Fruit fly (Drosophila melanogaster): ENCODE results near the gene CG12099.
A peak's percentile ranks its signal among the peaks of the same experiment; 100 is the strongest.

The CG12099 gene

dm6 chr3L:1590194-1590593, 31.9 kb upstream of the CG12099 start:
- TF ChIP-seq Snoo (tag; optimal IDR thresholded peaks at IDR 0.05), result no peak
- TF ChIP-seq CG13204 (GFP tag; optimal IDR thresholded peaks at IDR 0.05), result no peak
- TF ChIP-seq Ets98B (GFP tag; IDR thresholded peaks at IDR 0.05), result no peak
- TF ChIP-seq CG15710 (tag; optimal IDR thresholded peaks at IDR 0.05), result no peak
- TF ChIP-seq rn (GFP tag; IDR thresholded peaks at IDR 0.05), result no peak
- no peak for TF ChIP-seq fd96Ca (GFP tag; IDR thresholded peaks at IDR 0.05)
- TF ChIP-seq CG17806 (tag; optimal IDR thresholded peaks at IDR 0.05), result no peak
- no peak for TF ChIP-seq EcR (GFP tag; optimal IDR thresholded peaks at IDR 0.05)
- no peak for TF ChIP-seq CG32121 (GFP tag; IDR thresholded peaks at IDR 0.05)

dm6 chr3L:1587140-1587849, 29.0 kb upstream of the CG12099 start:
- TF ChIP-seq CG34367 (tag; optimal IDR thresholded peaks at IDR 0.05) (peak; percentile 85), CG10348 (GFP tag; IDR thresholded peaks at IDR 0.05) (0 out of 2 replicates have a peak, but pooled peaks have one; percentile 53), rn (GFP tag; IDR thresholded peaks at IDR 0.05) (peak; percentile 53), fd96Ca (GFP tag; IDR thresholded peaks at IDR 0.05) (peak; percentile 85), CG8301 (tag; optimal IDR thresholded peaks at IDR 0.05) (peak; percentile 64), Pif1A (GFP tag; optimal IDR thresholded peaks at IDR 0.05) (peak; percentile 78), CG12605 (GFP tag; IDR thresholded peaks at IDR 0.05) (peak; percentile 47; the same call in 1 of the 2 replicates), CG8159 (tag; optimal IDR thresholded peaks at IDR 0.05) (peak; percentile 85), gl (tag; optimal IDR thresholded peaks at IDR 0.05) (peak; percentile 79), Ets98B (GFP tag; IDR thresholded peaks at IDR 0.05) (peak; percentile 80), CG4496 (GFP tag; IDR thresholded peaks at IDR 0.05) (peak; percentile 86), CG32121 (GFP tag; IDR thresholded peaks at IDR 0.05) (peak; percentile 79), CG15710 (tag; optimal IDR thresholded peaks at IDR 0.05) (peak; percentile 89), CG9948 (tag; optimal IDR thresholded peaks at IDR 0.05) (peak; percentile 75), Snoo (tag; optimal IDR thresholded peaks at IDR 0.05) (peak; percentile 70), CG17806 (tag; optimal IDR thresholded peaks at IDR 0.05) (peak; percentile 81), EcR (GFP tag; optimal IDR thresholded peaks at IDR 0.05) (peak; percentile 4), D1 (tag; optimal IDR thresholded peaks at IDR 0.05) (no peak), CG14655 (GFP tag; optimal IDR thresholded peaks at IDR 0.05) (peak; percentile 72), Pif1B (GFP tag; optimal IDR thresholded peaks at IDR 0.05) (peak; percentile 79), CG13204 (GFP tag; optimal IDR thresholded peaks at IDR 0.05) (peak; percentile 79)

- peak; percentile 77 for TF ChIP-seq EcR (GFP tag; optimal IDR thresholded peaks at IDR 0.05)
- TF ChIP-seq CG9948 (tag; optimal IDR thresholded peaks at IDR 0.05), result peak; percentile 23
- peak; percentile 60; the same call in 1 of the 2 replicates for TF ChIP-seq CG32121 (GFP tag; IDR thresholded peaks at IDR 0.05)
- peak; percentile 85 for TF ChIP-seq Ets98B (GFP tag; IDR thresholded peaks at IDR 0.05)
- peak; percentile 59 for TF ChIP-seq CG8301 (tag; optimal IDR thresholded peaks at IDR 0.05)
- peak; percentile 76 for TF ChIP-seq Pif1A (GFP tag; optimal IDR thresholded peaks at IDR 0.05)
- peak; percentile 47 for TF ChIP-seq CG17806 (tag; optimal IDR thresholded peaks at IDR 0.05)
- TF ChIP-seq CG12605 (GFP tag; IDR thresholded peaks at IDR 0.05), result peak; percentile 92
- peak; percentile 55 for TF ChIP-seq CG8159 (tag; optimal IDR thresholded peaks at IDR 0.05)
- TF ChIP-seq Pif1B (GFP tag; optimal IDR thresholded peaks at IDR 0.05), result peak; percentile 88
- peak; percentile 82 for TF ChIP-seq CG14655 (GFP tag; optimal IDR thresholded peaks at IDR 0.05)
- no peak for TF ChIP-seq D1 (tag; optimal IDR thresholded peaks at IDR 0.05)
- peak; percentile 81 for TF ChIP-seq CG4496 (GFP tag; IDR thresholded peaks at IDR 0.05)
- TF ChIP-seq rn (GFP tag; IDR thresholded peaks at IDR 0.05), result 0 out of 2 replicates have a peak, but pooled peaks have one; percentile 12
- TF ChIP-seq fd96Ca (GFP tag; IDR thresholded peaks at IDR 0.05), result peak; percentile 68
- peak; percentile 31 for TF ChIP-seq Snoo (tag; optimal IDR thresholded peaks at IDR 0.05)
- TF ChIP-seq CG10348 (GFP tag; IDR thresholded peaks at IDR 0.05), result no peak
- TF ChIP-seq CG15710 (tag; optimal IDR thresholded peaks at IDR 0.05), result no peak
- TF ChIP-seq CG13204 (GFP tag; optimal IDR thresholded peaks at IDR 0.05), result peak; percentile 46
- TF ChIP-seq gl (tag; optimal IDR thresholded peaks at IDR 0.05), result peak; percentile 53
- TF ChIP-seq CG34367 (tag; optimal IDR thresholded peaks at IDR 0.05), result peak; percentile 9
These were observed 28.2 kb upstream of the CG12099 start for dm6 chr3L:1586266-1587054.

- peak; percentile 67 for TF ChIP-seq gl (tag; optimal IDR thresholded peaks at IDR 0.05)
- peak; percentile 83 for TF ChIP-seq CG8159 (tag; optimal IDR thresholded peaks at IDR 0.05)
- TF ChIP-seq CG8301 (tag; optimal IDR thresholded peaks at IDR 0.05), result peak; percentile 86
- peak; percentile 84 for TF ChIP-seq Pif1B (GFP tag; optimal IDR thresholded peaks at IDR 0.05)
- TF ChIP-seq Ets98B (GFP tag; IDR thresholded peaks at IDR 0.05), result peak; percentile 97
- TF ChIP-seq Pif1A (GFP tag; optimal IDR thresholded peaks at IDR 0.05), result peak; percentile 90
- TF ChIP-seq EcR (GFP tag; optimal IDR thresholded peaks at IDR 0.05), result no peak
- peak; percentile 79 for TF ChIP-seq CG17806 (tag; optimal IDR thresholded peaks at IDR 0.05)
- TF ChIP-seq CG15710 (tag; optimal IDR thresholded peaks at IDR 0.05), result peak; percentile 62
- TF ChIP-seq CG4496 (GFP tag; IDR thresholded peaks at IDR 0.05), result peak; percentile 96
- peak; percentile 71 for TF ChIP-seq CG9948 (tag; optimal IDR thresholded peaks at IDR 0.05)
- peak; percentile 95 for TF ChIP-seq CG32121 (GFP tag; IDR thresholded peaks at IDR 0.05)
- peak; percentile 88 for TF ChIP-seq CG12605 (GFP tag; IDR thresholded peaks at IDR 0.05)
- TF ChIP-seq CG34367 (tag; optimal IDR thresholded peaks at IDR 0.05), result peak; percentile 30
- TF ChIP-seq fd96Ca (GFP tag; IDR thresholded peaks at IDR 0.05), result peak; percentile 97
- peak; percentile 87 for TF ChIP-seq CG14655 (GFP tag; optimal IDR thresholded peaks at IDR 0.05)
- no peak for TF ChIP-seq CG13204 (GFP tag; optimal IDR thresholded peaks at IDR 0.05)
- peak; percentile 82 for TF ChIP-seq CG10348 (GFP tag; IDR thresholded peaks at IDR 0.05)
- TF ChIP-seq D1 (tag; optimal IDR thresholded peaks at IDR 0.05), result no peak
- peak; percentile 90 for TF ChIP-seq Snoo (tag; optimal IDR thresholded peaks at IDR 0.05)
- peak; percentile 93 for TF ChIP-seq rn (GFP tag; IDR thresholded peaks at IDR 0.05)
These were observed 26.5 kb upstream of the CG12099 start for dm6 chr3L:1584781-1585180.
